Fruit fly (Drosophila melanogaster): ENCODE measurements around the gene CG43774.

- TF ChIP-seq CG8478 (optimal IDR thresholded peaks at IDR 0.05) (no peak), EcR (GFP tag; optimal IDR thresholded peaks at IDR 0.05) (no peak), psq (optimal IDR thresholded peaks at IDR 0.05) (no peak), Dll (optimal IDR thresholded peaks at IDR 0.05) (no peak)
Observed at dm6 chr2L:4043052-4043451, 34.6 kb downstream of the CG43774 start.

All from whole organism.